Worm (Caenorhabditis elegans) whole organism, L4 larva: Measurements from ENCODE around the gene ard-1.

Experiments used
- D1046.2 ChIP-seq: fragments of 200-800 bp; sonication (Bioruptor generic); IDR thresholded peaks from 2 replicates; pipeline ENCODE4 v1.3.6; 2022; ENCODE audit warnings: missing genetic modification characterization, missing compliant biosample characterization
- R02D3.7 ChIP-seq: fragments of 150-350 bp; sonication (generic microtip); optimal IDR thresholded peaks from 3 replicates; lab custom pipeline; 2014; ENCODE audit warnings: missing biosample characterization, missing genetic modification characterization
- T20F7.1 ChIP-seq: fragments of 200-800 bp; sonication (Bioruptor generic); optimal IDR thresholded peaks from 2 replicates; lab custom pipeline; 2018; ENCODE audit warnings: mild to moderate bottlenecking, missing genetic modification characterization, missing compliant biosample characterization
- T26A8.4 ChIP-seq: fragments of 200-800 bp; sonication (Bioruptor generic); IDR thresholded peaks from 2 replicates; pipeline ENCODE4 v1.3.6; 2022; ENCODE audit warnings: missing genetic modification characterization, missing compliant biosample characterization
- Y48G9A.11 ChIP-seq: fragments of 200-800 bp; sonication (Bioruptor generic); IDR thresholded peaks from 2 replicates; pipeline ENCODE4 v1.3.6; 2022; ENCODE audit warnings: missing genetic modification reagents, missing genetic modification characterization, missing compliant biosample characterization
- Y5F2A.4 ChIP-seq: fragments of 200-800 bp; sonication (Bioruptor generic); optimal IDR thresholded peaks from 2 replicates; lab custom pipeline; 2018; ENCODE audit warnings: mild to moderate bottlenecking, missing genetic modification characterization, missing compliant biosample characterization
- ZK546.5 ChIP-seq, 2 experiments: sonication (generic microtip); optimal IDR thresholded peaks; 2 replicates each; lab custom pipeline; 2017; ENCODE audit warnings: missing biosample characterization in 2 of 2, missing genetic modification characterization in 2 of 2
- aha-1 ChIP-seq: fragments of 150-350 bp; peaks from one replicate; lab custom pipeline; 2014; ENCODE audit warnings: missing biosample characterization, missing genetic modification characterization
- arid-1 ChIP-seq: fragments of 200-800 bp; sonication (Bioruptor generic); conservative IDR thresholded peaks from 2 replicates; pipeline ENCODE4 v1.3.6; 2022; ENCODE audit warnings: missing genetic modification reagents, missing genetic modification characterization, missing compliant biosample characterization
- attf-4 ChIP-seq: sonication (generic microtip); optimal IDR thresholded peaks from 3 replicates; lab custom pipeline; 2017; ENCODE audit warnings: missing biosample characterization, missing genetic modification characterization
- ceh-28 ChIP-seq: fragments of 150-350 bp; optimal IDR thresholded peaks from 2 replicates; lab custom pipeline; 2014; ENCODE audit warnings: missing biosample characterization, missing genetic modification reagents, missing genetic modification characterization
- ceh-32 ChIP-seq: sonication (generic microtip); optimal IDR thresholded peaks from 2 replicates; lab custom pipeline; 2016; ENCODE audit warnings: mild to moderate bottlenecking, missing genetic modification characterization, missing compliant biosample characterization; ENCODE audit not compliant: poor library complexity
- ces-1 ChIP-seq: fragments of 150-350 bp; sonication (generic microtip); optimal IDR thresholded peaks from 4 replicates; lab custom pipeline; 2014; ENCODE audit warnings: missing biosample characterization, missing genetic modification reagents, missing genetic modification characterization
- cey-2 ChIP-seq: sonication (generic microtip); optimal IDR thresholded peaks from 3 replicates; lab custom pipeline; 2017; ENCODE audit warnings: missing genetic modification characterization, mild to moderate bottlenecking, missing compliant biosample characterization, antibody characterized with exemption, borderline replicate concordance; ENCODE audit not compliant: insufficient read depth
- ctbp-1 ChIP-seq: fragments of 200-800 bp; sonication (Bioruptor generic); IDR thresholded peaks from 2 replicates; pipeline ENCODE4 v1.3.6; 2022; ENCODE audit warnings: missing genetic modification reagents, missing genetic modification characterization, missing compliant biosample characterization
- dve-1 ChIP-seq: sonication (generic microtip); optimal IDR thresholded peaks from 2 replicates; lab custom pipeline; 2017; ENCODE audit warnings: antibody characterized with exemption, mild to moderate bottlenecking, missing genetic modification characterization, missing compliant biosample characterization; ENCODE audit not compliant: insufficient read depth
- egl-27 ChIP-seq: sonication (generic microtip); optimal IDR thresholded peaks from 3 replicates; lab custom pipeline; 2017; ENCODE audit warnings: missing biosample characterization, missing genetic modification reagents, missing genetic modification characterization
- egl-43 ChIP-seq: fragments of 200-800 bp; sonication (Bioruptor generic); IDR thresholded peaks from 2 replicates; pipeline ENCODE4 v1.3.6; 2022; ENCODE audit warnings: missing genetic modification reagents, missing genetic modification characterization, missing compliant biosample characterization
- fkh-10 ChIP-seq: fragments of 150-350 bp; optimal IDR thresholded peaks from 2 replicates; lab custom pipeline; 2014; ENCODE audit warnings: missing biosample characterization, missing genetic modification reagents, missing genetic modification characterization
- fos-1 ChIP-seq: fragments of 150-350 bp; optimal IDR thresholded peaks from 2 replicates; lab custom pipeline; 2014; ENCODE audit warnings: missing biosample characterization, missing genetic modification characterization
- gei-8 ChIP-seq: fragments of 200-800 bp; sonication (Bioruptor generic); optimal IDR thresholded peaks from 2 replicates; lab custom pipeline; 2018; ENCODE audit warnings: mild to moderate bottlenecking, missing genetic modification characterization, missing compliant biosample characterization
- hif-1 ChIP-seq, 2 experiments: sonication (generic microtip); optimal IDR thresholded peaks; 2 replicates each; lab custom pipeline; 2016 to 2017; ENCODE audit warnings: missing compliant biosample characterization in 2 of 2, missing genetic modification characterization in 2 of 2, missing genetic modification reagents in 2 of 2, missing genotype in 2 of 2, mild to moderate bottlenecking in 1 of 2
- hlh-30 ChIP-seq: sonication (generic microtip); optimal IDR thresholded peaks from 2 replicates; lab custom pipeline; 2017; ENCODE audit warnings: antibody characterized with exemption, mild to moderate bottlenecking, missing genetic modification characterization, missing compliant biosample characterization; ENCODE audit not compliant: insufficient read depth
- jun-1 ChIP-seq: fragments of 150-350 bp; optimal IDR thresholded peaks from 2 replicates; lab custom pipeline; 2014; ENCODE audit warnings: missing biosample characterization, missing genetic modification reagents, missing genetic modification characterization
- lin-13 ChIP-seq: fragments of 150-350 bp; optimal IDR thresholded peaks from 2 replicates; lab custom pipeline; 2014; ENCODE audit warnings: missing biosample characterization, missing genetic modification reagents, missing genetic modification characterization
- lin-29 ChIP-seq: fragments of 200-800 bp; sonication (Bioruptor generic); IDR thresholded peaks from 2 replicates; pipeline ENCODE4 v1.3.6; 2022; ENCODE audit warnings: missing genetic modification reagents, missing genetic modification characterization, missing compliant biosample characterization
- lin-38 ChIP-seq: fragments of 200-800 bp; sonication (Bioruptor generic); IDR thresholded peaks from 2 replicates; pipeline ENCODE4 v1.3.6; 2022; ENCODE audit warnings: missing genetic modification reagents, missing genetic modification characterization, missing compliant biosample characterization
- lir-3 ChIP-seq: sonication (generic microtip); optimal IDR thresholded peaks from 2 replicates; lab custom pipeline; 2016; ENCODE audit warnings: mild to moderate bottlenecking, missing genetic modification characterization, missing compliant biosample characterization
- mdl-1 ChIP-seq, 2 experiments: fragments of 150-350 bp in 1 of 2; sonication (generic microtip) in 1 of 2; optimal IDR thresholded peaks; 2 replicates each; lab custom pipeline; 2014 to 2017; ENCODE audit warnings: missing biosample characterization in 2 of 2, missing genetic modification characterization in 2 of 2
- mdt-29 ChIP-seq: fragments of 200-800 bp; sonication (Bioruptor generic); IDR thresholded peaks from 2 replicates; pipeline ENCODE4 v1.3.6; 2022; ENCODE audit warnings: missing genetic modification reagents, missing genetic modification characterization, missing compliant biosample characterization
- mxl-3 ChIP-seq: fragments of 200-800 bp; sonication (Bioruptor generic); optimal IDR thresholded peaks from 2 replicates; lab custom pipeline; 2018; ENCODE audit warnings: mild to moderate bottlenecking, missing genetic modification characterization, missing compliant biosample characterization
- nhr-111 ChIP-seq: fragments of 200-800 bp; sonication (Bioruptor generic); optimal IDR thresholded peaks from 2 replicates; lab custom pipeline; 2018; ENCODE audit warnings: mild to moderate bottlenecking, missing genetic modification characterization, missing compliant biosample characterization
- nhr-41 ChIP-seq: fragments of 200-800 bp; sonication (Bioruptor generic); IDR thresholded peaks from 2 replicates; pipeline ENCODE4 v1.3.6; 2022; ENCODE audit warnings: missing genetic modification reagents, missing genetic modification characterization, missing compliant biosample characterization
- nhr-48 ChIP-seq: sonication (generic microtip); optimal IDR thresholded peaks from 2 replicates; lab custom pipeline; 2016; ENCODE audit warnings: mild to moderate bottlenecking, missing genetic modification characterization, missing compliant biosample characterization
- nhr-6 ChIP-seq: fragments of 150-350 bp; optimal IDR thresholded peaks from 2 replicates; lab custom pipeline; 2014; ENCODE audit warnings: missing biosample characterization, missing genetic modification characterization
- pha-4 ChIP-seq, 2 experiments: fragments of 150-350 bp in 1 of 2; fragments of 200-800 bp in 1 of 2; sonication (Bioruptor generic) in 1 of 2; IDR thresholded peaks in 1 of 2; optimal IDR thresholded peaks in 1 of 2; 2 replicates each; pipeline versions ENCODE4 v1.3.6 to Lab custom; 2014 to 2022; ENCODE audit warnings: missing genetic modification characterization in 2 of 2, missing genetic modification reagents in 2 of 2, missing biosample characterization in 1 of 2, missing compliant biosample characterization in 1 of 2
- pqm-1 ChIP-seq: sonication (generic microtip); optimal IDR thresholded peaks from 2 replicates; lab custom pipeline; 2017; ENCODE audit warnings: missing biosample characterization, missing genetic modification characterization
- saeg-2 ChIP-seq: fragments of 200-800 bp; sonication (Bioruptor generic); IDR thresholded peaks from 2 replicates; pipeline ENCODE4 v1.3.6; 2022; ENCODE audit warnings: missing genetic modification reagents, missing genetic modification characterization, missing compliant biosample characterization
- set-16 ChIP-seq: fragments of 200-800 bp; sonication (Bioruptor generic); IDR thresholded peaks from 2 replicates; pipeline ENCODE4 v1.3.6; 2022; ENCODE audit warnings: missing genetic modification reagents, missing genetic modification characterization, missing compliant biosample characterization
- skn-1 ChIP-seq: fragments of 150-350 bp; optimal IDR thresholded peaks from 2 replicates; lab custom pipeline; 2014; ENCODE audit warnings: missing biosample characterization, missing genetic modification characterization
- snpc-4 ChIP-seq: fragments of 150-350 bp; optimal IDR thresholded peaks from 2 replicates; lab custom pipeline; 2014; ENCODE audit warnings: missing biosample characterization, missing genetic modification characterization
- spr-3 ChIP-seq: fragments of 200-800 bp; sonication (Bioruptor generic); optimal IDR thresholded peaks from 2 replicates; lab custom pipeline; 2018; ENCODE audit warnings: mild to moderate bottlenecking, missing genetic modification characterization, missing compliant biosample characterization
- tag-97 ChIP-seq: fragments of 200-800 bp; sonication (Bioruptor generic); IDR thresholded peaks from 2 replicates; pipeline ENCODE4 v1.3.6; 2022; ENCODE audit warnings: missing genetic modification characterization, missing compliant biosample characterization
- tra-1 ChIP-seq: fragments of 200-800 bp; sonication (Bioruptor generic); IDR thresholded peaks from 2 replicates; pipeline ENCODE4 v1.3.6; 2022; ENCODE audit warnings: missing genetic modification reagents, missing genetic modification characterization, missing compliant biosample characterization
- zag-1 ChIP-seq: fragments of 150-350 bp; optimal IDR thresholded peaks from 2 replicates; lab custom pipeline; 2014; ENCODE audit warnings: missing biosample characterization, missing genetic modification characterization
- zip-2 ChIP-seq: fragments of 150-350 bp; optimal IDR thresholded peaks from 2 replicates; lab custom pipeline; 2014; ENCODE audit warnings: missing biosample characterization, missing genetic modification characterization
- ztf-11 ChIP-seq: fragments of 150-350 bp; optimal IDR thresholded peaks from 2 replicates; lab custom pipeline; 2014; ENCODE audit warnings: missing biosample characterization, missing genetic modification characterization

ard-1 gene

DNA sequence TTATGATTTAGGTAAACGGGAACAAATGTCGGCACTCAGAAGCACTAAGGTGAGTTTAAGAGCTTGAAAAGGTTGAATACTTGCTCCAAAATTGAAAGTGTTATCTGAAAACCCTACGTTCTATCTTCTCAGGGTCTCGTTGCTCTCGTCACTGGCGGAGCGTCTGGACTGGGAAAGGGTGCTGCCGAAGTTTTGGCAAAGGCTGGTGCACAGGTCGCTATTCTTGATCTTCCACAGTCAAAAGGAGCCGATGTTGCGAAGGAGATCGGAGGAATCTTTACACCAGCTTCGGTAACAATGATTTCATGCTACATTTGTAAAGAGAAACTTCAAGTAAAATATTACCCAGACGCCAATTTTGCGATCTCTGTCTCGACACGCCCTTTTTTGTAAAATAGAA lies at the start of gene ard-1:
Gene ard-1 (plus strand): TSS at position 12 of the 400 bp plus-strand sequence.
- TF ChIP-seq ctbp-1 (GFP tag; lab: Robert Waterston, UW) (peak; percentile 10; the same call in 1 of the 2 replicates), lin-38 (GFP tag; lab: Robert Waterston, UW) (no peak)
- TF ChIP-seq, all 104 proteins: peak for 1

DNA sequence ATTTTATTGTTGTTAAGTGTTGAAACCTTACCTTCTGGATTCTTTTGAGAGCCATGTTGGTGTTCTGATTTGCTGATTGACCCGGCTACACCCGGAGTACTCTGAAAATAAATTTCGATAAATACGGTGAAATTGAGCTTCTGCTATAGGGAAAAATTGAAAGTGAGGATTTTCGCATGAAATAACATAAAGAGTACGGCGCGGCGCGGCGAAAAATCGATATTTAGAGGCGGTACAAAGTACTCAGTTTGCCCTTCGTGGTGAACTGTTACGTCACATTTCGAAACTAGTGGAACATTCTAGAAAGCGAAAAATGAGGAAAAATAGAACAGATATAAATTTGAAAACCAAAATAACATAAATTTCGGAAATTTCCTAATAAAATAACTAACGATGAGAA lies 48.9 kb upstream of the ard-1 start, which contains the start of gene let-70:
Gene let-70 (minus strand): TSS at position 101 of the 400 bp plus-strand sequence.
- TF ChIP-seq lin-13 (GFP tag; lab: Kevin White, UChicago) = no peak
- TF ChIP-seq Y48G9A.11 (GFP tag; lab: Robert Waterston, UW) = no peak
- TF ChIP-seq pqm-1 (tag; lab: Kevin White, UChicago) = no peak
- no peak for TF ChIP-seq T26A8.4 (GFP tag; lab: Robert Waterston, UW)
- no peak for TF ChIP-seq lir-3 (tag; lab: Kevin White, UChicago)
- TF ChIP-seq aha-1 = peak; percentile 90
- no peak for TF ChIP-seq nhr-6 (tag; lab: Kevin White, UChicago)
- TF ChIP-seq ZK546.5 (tag; optimal IDR thresholded peaks at IDR 0.05; lab: Kevin White, UChicago) = no peak
- no peak for TF ChIP-seq set-16 (GFP tag; lab: Robert Waterston, UW)
- no peak for TF ChIP-seq lin-29
- no peak for TF ChIP-seq gei-8 (GFP tag; lab: Kevin White, UChicago)
- TF ChIP-seq egl-27 (tag; lab: Kevin White, UChicago) = no peak
- TF ChIP-seq ceh-32 (tag; lab: Kevin White, UChicago) = no peak
- 0 out of 2 replicates have a peak, but pooled peaks have one; percentile 30 for TF ChIP-seq egl-43 (GFP tag; lab: Robert Waterston, UW)
- no peak for TF ChIP-seq fos-1 (tag; lab: Kevin White, UChicago)
- no peak for TF ChIP-seq ztf-11 (tag; lab: Kevin White, UChicago)
- TF ChIP-seq attf-4 (tag; lab: Kevin White, UChicago) = no peak
- no peak for TF ChIP-seq spr-3 (GFP tag; lab: Kevin White, UChicago)
- TF ChIP-seq mdl-1 (tag; optimal IDR thresholded peaks at IDR 0.05; lab: Kevin White, UChicago) = no peak
- TF ChIP-seq snpc-4 (tag; lab: Kevin White, UChicago) = no peak
- TF ChIP-seq saeg-2 = no peak
- TF ChIP-seq tag-97 (GFP tag; lab: Robert Waterston, UW) = no peak
- peak; percentile 18 for TF ChIP-seq ceh-28 (tag; lab: Kevin White, UChicago)
- TF ChIP-seq cey-2 (tag; lab: Kevin White, UChicago) = no peak
- no peak for TF ChIP-seq zag-1
- TF ChIP-seq pha-4 (GFP tag; IDR thresholded peaks at IDR 0.05; lab: Robert Waterston, UW) = 0 out of 2 replicates have a peak, but pooled peaks have one; percentile 2
- no peak for TF ChIP-seq pha-4 (tag; optimal IDR thresholded peaks at IDR 0.05; lab: Kevin White, UChicago)
- TF ChIP-seq D1046.2 (GFP tag; lab: Robert Waterston, UW) = no peak
- TF ChIP-seq jun-1 = no peak
- TF ChIP-seq skn-1 = no peak
- TF ChIP-seq hif-1 (tag; optimal IDR thresholded peaks at IDR 0.05; lab: Kevin White, UChicago) = no peak
- TF ChIP-seq Y5F2A.4 (GFP tag; lab: Kevin White, UChicago) = no peak
- TF ChIP-seq T20F7.1 (GFP tag; lab: Kevin White, UChicago) = no peak
- TF ChIP-seq zip-2 (tag; lab: Kevin White, UChicago) = peak; percentile 10
- no peak for TF ChIP-seq nhr-111
- TF ChIP-seq dve-1 (tag; lab: Kevin White, UChicago) = no peak
- 0 out of 2 replicates have a peak, but pooled peaks have one; percentile 5 for TF ChIP-seq mdt-29 (GFP tag; lab: Robert Waterston, UW)
- TF ChIP-seq R02D3.7 (tag; lab: Kevin White, UChicago) = no peak
- TF ChIP-seq ces-1 (GFP tag; lab: Kevin White, UChicago) = no peak
- TF ChIP-seq arid-1 (GFP tag; lab: Robert Waterston, UW) = 0 out of 2 replicates have a peak, but pooled peaks have one; percentile 20
- no peak for TF ChIP-seq nhr-41 (GFP tag; lab: Robert Waterston, UW)
- no peak for TF ChIP-seq nhr-48 (tag; lab: Kevin White, UChicago)
- TF ChIP-seq tra-1 (GFP tag; lab: Robert Waterston, UW) = no peak
- TF ChIP-seq mxl-3 (GFP tag; lab: Kevin White, UChicago) = no peak
- no peak for TF ChIP-seq hlh-30 (tag; lab: Kevin White, UChicago)
- TF ChIP-seq fkh-10 (GFP tag; lab: Kevin White, UChicago) = no peak
